Worm (Caenorhabditis elegans) whole organism, L2 larva: ENCODE data around the gene F14B8.4.

Source experiments
- C34F6.9 ChIP-seq: fragments of 150-350 bp; optimal IDR thresholded peaks from 2 replicates; lab custom pipeline; 2014; ENCODE audit warnings: missing biosample characterization, missing genetic modification characterization
- R02D3.7 ChIP-seq: fragments of 150-350 bp; optimal IDR thresholded peaks from 2 replicates; lab custom pipeline; 2014; ENCODE audit warnings: missing biosample characterization, missing genetic modification characterization
- ZK546.5 ChIP-seq: sonication (generic microtip); optimal IDR thresholded peaks from 2 replicates; lab custom pipeline; 2017; ENCODE audit warnings: missing biosample characterization, missing genetic modification characterization
- blmp-1 ChIP-seq: sonication (generic microtip); optimal IDR thresholded peaks from 2 replicates; lab custom pipeline; 2017; ENCODE audit warnings: missing genetic modification characterization, mild to moderate bottlenecking, missing compliant biosample characterization, antibody characterized with exemption, moderate library complexity; ENCODE audit not compliant: insufficient read depth
- ceh-16 ChIP-seq: fragments of 150-350 bp; optimal IDR thresholded peaks from 2 replicates; lab custom pipeline; 2014; ENCODE audit warnings: missing biosample characterization, missing genetic modification characterization
- crh-2 ChIP-seq: sonication (generic microtip); optimal IDR thresholded peaks from 2 replicates; lab custom pipeline; 2017; ENCODE audit warnings: missing biosample characterization, missing genetic modification characterization
- dmd-4 ChIP-seq: sonication (generic microtip); optimal IDR thresholded peaks from 2 replicates; lab custom pipeline; 2017; ENCODE audit warnings: missing biosample characterization, missing genetic modification characterization
- elt-1 ChIP-seq: fragments of 150-350 bp; optimal IDR thresholded peaks from 2 replicates; lab custom pipeline; 2014; ENCODE audit warnings: missing biosample characterization, missing genetic modification characterization
- elt-3 ChIP-seq: sonication (generic microtip); optimal IDR thresholded peaks from 2 replicates; lab custom pipeline; 2017; ENCODE audit warnings: missing biosample characterization, missing genetic modification characterization
- fos-1 ChIP-seq: fragments of 150-350 bp; optimal IDR thresholded peaks from 2 replicates; lab custom pipeline; 2014; ENCODE audit warnings: missing biosample characterization, missing genetic modification characterization
- lin-11 ChIP-seq: fragments of 150-350 bp; sonication (generic microtip); optimal IDR thresholded peaks from 2 replicates; lab custom pipeline; 2014; ENCODE audit warnings: missing biosample characterization, missing genetic modification characterization, inconsistent platforms, mixed read lengths
- lin-13 ChIP-seq: fragments of 150-350 bp; optimal IDR thresholded peaks from 2 replicates; lab custom pipeline; 2014; ENCODE audit warnings: missing biosample characterization, missing genetic modification reagents, missing genetic modification characterization
- lin-39 ChIP-seq: fragments of 150-350 bp; optimal IDR thresholded peaks from 2 replicates; lab custom pipeline; 2014; ENCODE audit warnings: missing biosample characterization, missing genetic modification reagents, missing genetic modification characterization
- lsy-2 ChIP-seq, 2 experiments: fragments of 150-350 bp in 1 of 2; sonication (generic microtip) in 1 of 2; optimal IDR thresholded peaks; 2 replicates each; lab custom pipeline; 2014 to 2017; ENCODE audit warnings: missing biosample characterization in 2 of 2, missing genetic modification characterization in 2 of 2
- mab-5 ChIP-seq: fragments of 150-350 bp; optimal IDR thresholded peaks from 2 replicates; lab custom pipeline; 2014; ENCODE audit warnings: missing biosample characterization, missing genetic modification characterization
- mbf-1 ChIP-seq: sonication (generic microtip); optimal IDR thresholded peaks from 2 replicates; lab custom pipeline; 2017; ENCODE audit warnings: missing biosample characterization, missing genetic modification characterization
- mdl-1 ChIP-seq, 2 experiments: fragments of 150-350 bp in 1 of 2; sonication (generic microtip) in 1 of 2; optimal IDR thresholded peaks; 2 replicates each; lab custom pipeline; 2017; ENCODE audit warnings: missing biosample characterization in 2 of 2, missing genetic modification characterization in 2 of 2
- nhr-10 ChIP-seq: sonication (generic microtip); optimal IDR thresholded peaks from 2 replicates; lab custom pipeline; 2017; ENCODE audit warnings: missing biosample characterization, missing genetic modification characterization
- nhr-11 ChIP-seq: fragments of 150-350 bp; optimal IDR thresholded peaks from 2 replicates; lab custom pipeline; 2014; ENCODE audit warnings: missing biosample characterization, missing genetic modification characterization
- nhr-12 ChIP-seq: fragments of 150-350 bp; optimal IDR thresholded peaks from 2 replicates; lab custom pipeline; 2014; ENCODE audit warnings: missing biosample characterization, missing genetic modification characterization
- nhr-129 ChIP-seq: fragments of 150-350 bp; optimal IDR thresholded peaks from 2 replicates; lab custom pipeline; 2014; ENCODE audit warnings: missing biosample characterization, missing genetic modification characterization
- nhr-21 ChIP-seq: fragments of 150-350 bp; optimal IDR thresholded peaks from 2 replicates; lab custom pipeline; 2014; ENCODE audit warnings: missing biosample characterization, missing genetic modification characterization
- nhr-23 ChIP-seq: fragments of 150-350 bp; optimal IDR thresholded peaks from 2 replicates; lab custom pipeline; 2014; ENCODE audit warnings: missing biosample characterization, missing genetic modification reagents, missing genetic modification characterization
- nhr-237 ChIP-seq: fragments of 150-350 bp; optimal IDR thresholded peaks from 2 replicates; lab custom pipeline; 2014; ENCODE audit warnings: missing biosample characterization, missing genetic modification characterization
- nhr-25 ChIP-seq: fragments of 150-350 bp; sonication (generic microtip); optimal IDR thresholded peaks from 3 replicates; lab custom pipeline; 2014; ENCODE audit warnings: missing biosample characterization, missing genetic modification characterization
- nhr-6 ChIP-seq: fragments of 150-350 bp; optimal IDR thresholded peaks from 2 replicates; lab custom pipeline; 2014; ENCODE audit warnings: missing biosample characterization, missing genetic modification characterization
- nhr-77 ChIP-seq: fragments of 150-350 bp; optimal IDR thresholded peaks from 2 replicates; lab custom pipeline; 2014; ENCODE audit warnings: missing biosample characterization, missing genetic modification characterization
- peb-1 ChIP-seq: fragments of 150-350 bp; optimal IDR thresholded peaks from 2 replicates; lab custom pipeline; 2014; ENCODE audit warnings: missing biosample characterization, missing genetic modification characterization
- sem-4 ChIP-seq: fragments of 150-350 bp; optimal IDR thresholded peaks from 2 replicates; lab custom pipeline; 2014; ENCODE audit warnings: missing biosample characterization, missing genetic modification reagents, missing genetic modification characterization
- sma-3 ChIP-seq: sonication (generic microtip); optimal IDR thresholded peaks from 2 replicates; lab custom pipeline; 2016; ENCODE audit warnings: missing genetic modification reagents, missing genetic modification characterization, missing compliant biosample characterization
- sma-9 ChIP-seq, 2 experiments: fragments of 150-350 bp in 1 of 2; sonication (generic microtip) in 1 of 2; optimal IDR thresholded peaks; 2 replicates each; lab custom pipeline; 2014 to 2016; ENCODE audit warnings: missing genetic modification characterization in 2 of 2, mild to moderate bottlenecking in 1 of 2, missing biosample characterization in 1 of 2, missing compliant biosample characterization in 1 of 2, missing genetic modification reagents in 1 of 2, moderate library complexity in 1 of 2
- snpc-4 ChIP-seq: fragments of 150-350 bp; optimal IDR thresholded peaks from 2 replicates; lab custom pipeline; 2014; ENCODE audit warnings: missing biosample characterization, missing genetic modification characterization
- unc-39 ChIP-seq: fragments of 150-350 bp; optimal IDR thresholded peaks from 2 replicates; lab custom pipeline; 2014; ENCODE audit warnings: missing biosample characterization, missing genetic modification characterization
- unc-55 ChIP-seq: fragments of 150-350 bp; sonication (generic microtip); optimal IDR thresholded peaks from 3 replicates; lab custom pipeline; 2014; ENCODE audit warnings: missing biosample characterization, missing genetic modification reagents, missing genetic modification characterization
- unc-62 ChIP-seq: fragments of 150-350 bp; optimal IDR thresholded peaks from 2 replicates; lab custom pipeline; 2014; ENCODE audit warnings: missing biosample characterization, missing genetic modification reagents, missing genetic modification characterization
- zag-1 ChIP-seq: fragments of 150-350 bp; optimal IDR thresholded peaks from 2 replicates; lab custom pipeline; 2014; ENCODE audit warnings: missing biosample characterization, missing genetic modification characterization
- ztf-1 ChIP-seq: fragments of 200-800 bp; sonication (Bioruptor generic); conservative IDR thresholded peaks from 2 replicates; pipeline ENCODE4 v1.3.6; 2022; ENCODE audit warnings: missing genetic modification characterization, missing compliant biosample characterization
- ztf-11 ChIP-seq: sonication (generic microtip); optimal IDR thresholded peaks from 2 replicates; lab custom pipeline; 2017; ENCODE audit warnings: missing biosample characterization, missing genetic modification characterization
- ztf-4 ChIP-seq: fragments of 150-350 bp; optimal IDR thresholded peaks from 2 replicates; lab custom pipeline; 2014; ENCODE audit warnings: missing biosample characterization, missing genetic modification characterization

Gene F14B8.4

ce11 chrX:6899848-6900247 lies at the start of gene F14B8.4:
Gene F14B8.4, minus strand, starts transcription at chrX:6899948.
- TF ChIP-seq unc-55 (GFP tag; lab: Kevin White, UChicago) (no peak), ztf-1 (no peak), elt-3 (no peak), lsy-2 (tag; optimal IDR thresholded peaks at IDR 0.05; lab: Kevin White, UChicago) (no peak), snpc-4 (tag; lab: Kevin White, UChicago) (no peak), fos-1 (tag; lab: Kevin White, UChicago) (no peak), mdl-1 (tag; optimal IDR thresholded peaks at IDR 0.05; lab: Kevin White, UChicago) (no peak), dmd-4 (tag; lab: Kevin White, UChicago) (no peak), crh-2 (no peak), sma-3 (GFP tag; lab: Kevin White, UChicago) (no peak), nhr-129 (tag; lab: Kevin White, UChicago) (no peak), nhr-21 (tag; lab: Kevin White, UChicago) (no peak), nhr-6 (no peak), peb-1 (tag; lab: Kevin White, UChicago) (no peak), nhr-12 (no peak), nhr-77 (tag; lab: Kevin White, UChicago) (no peak), nhr-23 (tag; lab: Kevin White, UChicago) (no peak), zag-1 (tag; lab: Kevin White, UChicago) (no peak), nhr-10 (no peak)

- TF ChIP-seq nhr-6 (no peak), nhr-10 (no peak), unc-55 (GFP tag; lab: Kevin White, UChicago) (no peak), C34F6.9 (tag; lab: Kevin White, UChicago) (no peak), mdl-1 (tag; optimal IDR thresholded peaks at IDR 0.05; lab: Kevin White, UChicago) (no peak)
- TF ChIP-seq, all 48 proteins: peak for 0
Observed at ce11 chrX:6946789-6947188, 47.0 kb upstream of the F14B8.4 start.

- no peak for TF ChIP-seq lin-39 (tag; lab: Kevin White, UChicago)
- TF ChIP-seq lin-11: no peak
- no peak for TF ChIP-seq ZK546.5
- TF ChIP-seq ztf-1: no peak
- no peak for TF ChIP-seq ztf-4 (tag; lab: Kevin White, UChicago)
- peak; percentile 34 for TF ChIP-seq nhr-21 (tag; lab: Kevin White, UChicago)
- TF ChIP-seq ceh-16 (tag; lab: Kevin White, UChicago): no peak
- no peak for TF ChIP-seq nhr-23 (tag; lab: Kevin White, UChicago)
- no peak for TF ChIP-seq mdl-1 (tag; optimal IDR thresholded peaks at IDR 0.05; lab: Kevin White, UChicago)
- no peak for TF ChIP-seq peb-1 (tag; lab: Kevin White, UChicago)
- TF ChIP-seq blmp-1 (tag; lab: Kevin White, UChicago): no peak
- peak; percentile 62 for TF ChIP-seq elt-1 (tag; lab: Kevin White, UChicago)
- no peak for TF ChIP-seq mbf-1
- no peak for TF ChIP-seq nhr-237 (tag; lab: Kevin White, UChicago)
- TF ChIP-seq dmd-4 (tag; lab: Kevin White, UChicago): no peak
- no peak for TF ChIP-seq sem-4 (tag; lab: Kevin White, UChicago)
- no peak for TF ChIP-seq ztf-11 (tag; lab: Kevin White, UChicago)
- peak; percentile 74 for TF ChIP-seq sma-9 (GFP tag; optimal IDR thresholded peaks at IDR 0.05; lab: Kevin White, UChicago)
- no peak for TF ChIP-seq sma-9 (tag; optimal IDR thresholded peaks at IDR 0.05; lab: Kevin White, UChicago)
- no peak for TF ChIP-seq nhr-25 (tag; lab: Kevin White, UChicago)
- TF ChIP-seq nhr-12: no peak
- peak; percentile 33 for TF ChIP-seq sma-3 (GFP tag; lab: Kevin White, UChicago)
- no peak for TF ChIP-seq R02D3.7 (tag; lab: Kevin White, UChicago)
- no peak for TF ChIP-seq nhr-6
- no peak for TF ChIP-seq lin-13
- TF ChIP-seq mab-5: no peak
- TF ChIP-seq unc-55 (GFP tag; lab: Kevin White, UChicago): no peak
- TF ChIP-seq unc-62 (GFP tag; lab: Kevin White, UChicago): no peak
- TF ChIP-seq elt-3: no peak
- TF ChIP-seq C34F6.9 (tag; lab: Kevin White, UChicago): no peak
- no peak for TF ChIP-seq nhr-11
- no peak for TF ChIP-seq nhr-129 (tag; lab: Kevin White, UChicago)
- no peak for TF ChIP-seq nhr-10
- TF ChIP-seq unc-39 (tag; lab: Kevin White, UChicago): no peak
- TF ChIP-seq, all 48 proteins: peak for 4
Observed at ce11 chrX:6941711-6942110, 42.0 kb upstream of the F14B8.4 start.
